Worm (Caenorhabditis elegans) whole organism, L4/young adult: ENCODE data around the gene pigs-1.

Source experiments
- dao-5 ChIP-seq: sonication (generic microtip); optimal IDR thresholded peaks from 2 replicates; lab custom pipeline; 2016; ENCODE audit warnings: missing genotype, missing genetic modification characterization, moderate library complexity, missing compliant biosample characterization
- him-1 ChIP-seq: sonication (generic microtip); optimal IDR thresholded peaks from 2 replicates; lab custom pipeline; 2016; ENCODE audit warnings: missing genotype, missing genetic modification reagents, missing genetic modification characterization, missing compliant biosample characterization

DNA sequence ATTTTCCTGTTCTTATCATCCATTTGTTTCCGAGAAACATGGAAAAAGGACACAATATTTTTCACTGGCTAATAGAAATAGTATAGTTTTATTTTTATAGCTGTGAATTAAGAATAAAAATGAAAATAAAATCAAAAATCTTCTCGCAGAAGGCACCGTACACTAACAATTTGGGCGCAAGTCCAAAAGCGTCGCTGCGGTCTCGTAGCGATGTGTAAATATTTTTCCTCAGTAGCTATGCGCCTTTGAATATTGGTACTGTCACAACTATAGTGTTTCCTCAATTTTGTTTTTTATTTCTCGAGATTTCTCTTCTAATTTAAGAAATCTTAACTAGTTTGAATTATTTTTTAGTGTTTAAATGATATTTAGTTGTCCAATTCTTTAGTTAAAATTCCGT lies 8.2 kb upstream of the pigs-1 start:
- TF ChIP-seq him-1: no peak
- TF ChIP-seq dao-5 (tag; lab: Kevin White, UChicago): no peak
